Fruit fly (Drosophila melanogaster): Measurements from ENCODE around the gene b.

dm6 chr2L:13847625-13848024 is 26.6 kb downstream of the b start, which contains the start of gene CG7953:
- TF ChIP-seq fru (GFP tag; optimal IDR thresholded peaks at IDR 0.05) (no peak), psq (GFP tag; optimal IDR thresholded peaks at IDR 0.05) (no peak), h (GFP tag; optimal IDR thresholded peaks at IDR 0.05) (no peak), lola (GFP tag; optimal IDR thresholded peaks at IDR 0.05) (no peak), Sp1 (GFP tag; optimal IDR thresholded peaks at IDR 0.05) (no peak), sage (GFP tag; optimal IDR thresholded peaks at IDR 0.05) (no peak), usp (GFP tag; optimal IDR thresholded peaks at IDR 0.05) (no peak), Dfd (GFP tag; optimal IDR thresholded peaks at IDR 0.05) (no peak), Vsx2 (GFP tag; optimal IDR thresholded peaks at IDR 0.05; ENCODE audit: partially characterized antibody) (peak; percentile 3), N (GFP tag; optimal IDR thresholded peaks at IDR 0.05) (no peak)
